Fruit fly (Drosophila melanogaster) whole organism, embryonic: ENCODE results near the gene CG10947.

Experiments
- CG1529 ChIP-seq: fragments of 200-800 bp; sonication (Bioruptor generic); optimal IDR thresholded peaks from 3 replicates; lab custom pipeline; 2018; ENCODE audit warnings: missing biosample characterization, missing genetic modification characterization
- CG15514 ChIP-seq: fragments of 200-800 bp; sonication (Bioruptor generic); optimal IDR thresholded peaks from 3 replicates; lab custom pipeline; 2017; ENCODE audit warnings: missing biosample characterization, missing genetic modification characterization, mild to moderate bottlenecking, moderate library complexity, missing genetic modification reagents
- CG32772 ChIP-seq: fragments of 200-800 bp; sonication (Bioruptor generic); IDR thresholded peaks from 2 replicates; pipeline ENCODE4 v1.3.6; 2022; ENCODE audit warnings: missing biosample characterization, missing genetic modification characterization
- cg ChIP-seq: fragments of 200-800 bp; sonication (Bioruptor generic); optimal IDR thresholded peaks from 3 replicates; lab custom pipeline; 2019; ENCODE audit warnings: missing biosample characterization, mild to moderate bottlenecking, missing genetic modification characterization, moderate library complexity
- emc ChIP-seq: fragments of 200-800 bp; sonication (Bioruptor generic); optimal IDR thresholded peaks from 2 replicates; lab custom pipeline; 2016; ENCODE audit warnings: missing biosample characterization, missing genetic modification characterization
- odd ChIP-seq: fragments of 200-800 bp; sonication (Bioruptor generic); optimal IDR thresholded peaks from 2 replicates; lab custom pipeline; 2017; ENCODE audit warnings: missing biosample characterization, mild to moderate bottlenecking, missing genetic modification characterization
- psq ChIP-seq: fragments of 200-800 bp; sonication (Bioruptor generic); optimal IDR thresholded peaks from 2 replicates; lab custom pipeline; 2017; ENCODE audit warnings: missing biosample characterization, missing genetic modification characterization
- pum ChIP-seq: fragments of 200-800 bp; sonication (Bioruptor generic); optimal IDR thresholded peaks from 2 replicates; lab custom pipeline; 2016; ENCODE audit warnings: missing biosample characterization, missing genetic modification characterization
- sd ChIP-seq: fragments of 200-800 bp; sonication (Bioruptor generic); optimal IDR thresholded peaks from 3 replicates; lab custom pipeline; 2018; ENCODE audit warnings: missing biosample characterization, mild to moderate bottlenecking, missing genetic modification characterization, moderate library complexity
- usp ChIP-seq: fragments of >200 bp; optimal IDR thresholded peaks from 2 replicates; lab custom pipeline; 2017; ENCODE audit warnings: missing biosample characterization, missing genetic modification characterization
- z ChIP-seq: fragments of 200-800 bp; sonication (Bioruptor generic); IDR thresholded peaks from 3 replicates; pipeline ENCODE4 v1.3.6; 2022; ENCODE audit warnings: missing biosample characterization, missing genetic modification characterization

- TF ChIP-seq CG15514 = no peak
- no peak for TF ChIP-seq usp
- TF ChIP-seq cg = no peak
- TF ChIP-seq sd = no peak
- no peak for TF ChIP-seq emc (GFP tag; lab: Kevin White, UChicago)
- no peak for TF ChIP-seq CG32772 (GFP tag; lab: Robert Waterston, UW)
- TF ChIP-seq pum (GFP tag; lab: Kevin White, UChicago) = no peak
- TF ChIP-seq CG1529 = no peak
- TF ChIP-seq psq = no peak
- no peak for TF ChIP-seq z
- TF ChIP-seq odd (GFP tag; lab: Kevin White, UChicago) = no peak
Measured at dm6 chr2L:20427401-20427800, 12.8 kb upstream of the CG10947 start.
